Fruit fly (Drosophila melanogaster): ENCODE results near the gene ND-B14.5A.
A peak's percentile ranks its signal among the peaks of the same experiment; 100 is the strongest.

The ND-B14.5A gene

dm6 chrX:2134226-2134880 is 38.0 kb upstream of the ND-B14.5A start (continued):
- peak; percentile 63 for TF ChIP-seq nmo (GFP tag; optimal IDR thresholded peaks at IDR 0.05)
- no peak for TF ChIP-seq CkIIα-i1 (GFP tag; IDR thresholded peaks at IDR 0.05)
- peak; percentile 42 for TF ChIP-seq Side (GFP tag; optimal IDR thresholded peaks at IDR 0.05)
- TF ChIP-seq gcm2 (GFP tag; optimal IDR thresholded peaks at IDR 0.05): no peak
- TF ChIP-seq CG12942 (GFP tag; optimal IDR thresholded peaks at IDR 0.05): no peak
- TF ChIP-seq chm (GFP tag; IDR thresholded peaks at IDR 0.05): peak; percentile 38; the same call in 1 of the 2 replicates
- peak; percentile 26 for TF ChIP-seq BtbVII (GFP tag; optimal IDR thresholded peaks at IDR 0.05)
- peak; percentile 67 for TF ChIP-seq CG14710 (tag; optimal IDR thresholded peaks at IDR 0.05)
- TF ChIP-seq dm (GFP tag; optimal IDR thresholded peaks at IDR 0.05): peak; percentile 9
- 0 out of 3 replicates have a peak, but pooled peaks have one; percentile 44 for TF ChIP-seq ase (GFP tag; IDR thresholded peaks at IDR 0.05)
- TF ChIP-seq ro (GFP tag; IDR thresholded peaks at IDR 0.05): no peak
- TF ChIP-seq CG12236 (GFP tag; optimal IDR thresholded peaks at IDR 0.05): no peak
- TF ChIP-seq eyg (GFP tag; optimal IDR thresholded peaks at IDR 0.05): no peak
- 0 out of 2 replicates have a peak, but pooled peaks have one; percentile 8 for TF ChIP-seq CG3847 (GFP tag; IDR thresholded peaks at IDR 0.05)
- no peak for TF ChIP-seq hbn (GFP tag; IDR thresholded peaks at IDR 0.05; ENCODE audit: partially characterized antibody)
- TF ChIP-seq Fer3 (tag; optimal IDR thresholded peaks at IDR 0.05): peak; percentile 61
- peak; percentile 42 for TF ChIP-seq CG12155 (GFP tag; optimal IDR thresholded peaks at IDR 0.05)
- no peak for TF ChIP-seq da (GFP tag; optimal IDR thresholded peaks at IDR 0.05)
- TF ChIP-seq slou (GFP tag; optimal IDR thresholded peaks at IDR 0.05): peak; percentile 31
- 0 out of 2 replicates have a peak, but pooled peaks have one; percentile 24 for TF ChIP-seq sob (GFP tag; IDR thresholded peaks at IDR 0.05)
- TF ChIP-seq NC2α (GFP tag; optimal IDR thresholded peaks at IDR 0.05): peak; percentile 27
- no peak for TF ChIP-seq CG7928 (GFP tag; optimal IDR thresholded peaks at IDR 0.05)
- TF ChIP-seq Neu2 (GFP tag; optimal IDR thresholded peaks at IDR 0.05; ENCODE audit: borderline replicate concordance): peak; percentile 34
- TF ChIP-seq lbe (GFP tag; optimal IDR thresholded peaks at IDR 0.05): peak; percentile 89
- peak; percentile 60 for TF ChIP-seq CG30431 (GFP tag; optimal IDR thresholded peaks at IDR 0.05)
- TF ChIP-seq CG7963 (GFP tag; IDR thresholded peaks at IDR 0.05; ENCODE audit: partially characterized antibody): no peak
- peak; percentile 13 for TF ChIP-seq shn (GFP tag; optimal IDR thresholded peaks at IDR 0.05)
- 0 out of 2 replicates have a peak, but pooled peaks have one; percentile 20 for TF ChIP-seq wdn (GFP tag; IDR thresholded peaks at IDR 0.05)
- peak; percentile 62 for TF ChIP-seq pum (GFP tag; optimal IDR thresholded peaks at IDR 0.05)
- peak; percentile 59 for TF ChIP-seq Mes4 (GFP tag; optimal IDR thresholded peaks at IDR 0.05)
- no peak for TF ChIP-seq CG8478 (optimal IDR thresholded peaks at IDR 0.05)
- TF ChIP-seq odd (GFP tag; optimal IDR thresholded peaks at IDR 0.05): peak; percentile 37
- TF ChIP-seq CG15514 (GFP tag; optimal IDR thresholded peaks at IDR 0.05): peak; percentile 55
- TF ChIP-seq cg (GFP tag; optimal IDR thresholded peaks at IDR 0.05): no peak
- TF ChIP-seq CG10267 (tag; optimal IDR thresholded peaks at IDR 0.05): peak; percentile 65
- no peak; the same call in 1 of the 2 replicates for TF ChIP-seq CG10321 (GFP tag; IDR thresholded peaks at IDR 0.05)
- no peak for TF ChIP-seq Dbx (GFP tag; IDR thresholded peaks at IDR 0.05)
- peak; percentile 11 for TF ChIP-seq en (GFP tag; optimal IDR thresholded peaks at IDR 0.05)
- peak; percentile 50 for TF ChIP-seq Six4 (GFP tag; optimal IDR thresholded peaks at IDR 0.05)
- TF ChIP-seq CG30403 (GFP tag; optimal IDR thresholded peaks at IDR 0.05): peak; percentile 69
- no peak for TF ChIP-seq kni (GFP tag; optimal IDR thresholded peaks at IDR 0.05)
- TF ChIP-seq PHDP (tag; optimal IDR thresholded peaks at IDR 0.05): peak; percentile 61
- TF ChIP-seq kah (GFP tag; optimal IDR thresholded peaks at IDR 0.05): peak; percentile 32
- TF ChIP-seq Bteb2 (GFP tag; optimal IDR thresholded peaks at IDR 0.05): peak; percentile 36
- TF ChIP-seq pzg (GFP tag; optimal IDR thresholded peaks at IDR 0.05): no peak
- no peak for TF ChIP-seq ham (GFP tag; IDR thresholded peaks at IDR 0.05)
- peak; percentile 76 for TF ChIP-seq CG13424 (tag; optimal IDR thresholded peaks at IDR 0.05)
- no peak for TF ChIP-seq bowl (GFP tag; IDR thresholded peaks at IDR 0.05)
- TF ChIP-seq prd (optimal IDR thresholded peaks at IDR 0.05): no peak
- TF ChIP-seq prd (GFP tag; IDR thresholded peaks at IDR 0.05): peak; percentile 78
- no peak for TF ChIP-seq psq (GFP tag; optimal IDR thresholded peaks at IDR 0.05)
